Worm (Caenorhabditis elegans) whole organism, early embryonic: ENCODE results near the gene Y45F3A.4.

ENCODE experiments used
- F13C5.2 ChIP-seq: sonication (generic microtip); optimal IDR thresholded peaks from 2 replicates; lab custom pipeline; 2017; ENCODE audit warnings: mild to moderate bottlenecking, missing genetic modification characterization, inconsistent platforms, missing compliant biosample characterization
- aly-1 ChIP-seq: sonication (generic microtip); optimal IDR thresholded peaks from 2 replicates; lab custom pipeline; 2016; ENCODE audit warnings: missing genetic modification characterization, missing compliant biosample characterization
- ama-1 ChIP-seq: fragments of 150-350 bp; optimal IDR thresholded peaks from 2 replicates; lab custom pipeline; 2014
- ceh-13 ChIP-seq: fragments of 200-800 bp; sonication (Bioruptor generic); optimal IDR thresholded peaks from 2 replicates; lab custom pipeline; 2018; ENCODE audit warnings: mild to moderate bottlenecking, missing genetic modification characterization, missing compliant biosample characterization
- ceh-36 ChIP-seq: sonication (generic microtip); optimal IDR thresholded peaks from 2 replicates; lab custom pipeline; 2016; ENCODE audit warnings: missing genetic modification characterization, inconsistent platforms, missing compliant biosample characterization
- ets-7 ChIP-seq: sonication (generic microtip); optimal IDR thresholded peaks from 2 replicates; lab custom pipeline; 2016; ENCODE audit warnings: missing genotype, missing genetic modification characterization, missing compliant biosample characterization
- flt-1 ChIP-seq: fragments of 200-800 bp; sonication (Bioruptor generic); IDR thresholded peaks from 2 replicates; pipeline ENCODE4 v1.3.6; 2022; ENCODE audit warnings: missing genetic modification characterization, missing compliant biosample characterization
- hmg-4 ChIP-seq: fragments of 200-800 bp; sonication (Bioruptor generic); optimal IDR thresholded peaks from 2 replicates; lab custom pipeline; 2018; ENCODE audit warnings: mild to moderate bottlenecking, missing genetic modification characterization, missing compliant biosample characterization
- pes-1 ChIP-seq: fragments of 200-800 bp; sonication (Bioruptor generic); IDR thresholded peaks from 2 replicates; pipeline ENCODE4 v1.3.6; 2022; ENCODE audit warnings: missing genetic modification reagents, missing genetic modification characterization, missing compliant biosample characterization
- sea-1 ChIP-seq: fragments of 200-800 bp; sonication (Bioruptor generic); conservative IDR thresholded peaks from 2 replicates; pipeline ENCODE4 v1.3.6; 2022; ENCODE audit warnings: missing genetic modification characterization, missing compliant biosample characterization
- tbx-11 ChIP-seq: fragments of 200-800 bp; sonication (Bioruptor generic); IDR thresholded peaks from 2 replicates; pipeline ENCODE4 v1.3.6; 2022; ENCODE audit warnings: missing genetic modification characterization, missing compliant biosample characterization
- tbx-37 ChIP-seq: fragments of 200-800 bp; sonication (Bioruptor generic); conservative IDR thresholded peaks from 2 replicates; pipeline ENCODE4 v1.3.6; 2022; ENCODE audit warnings: missing genetic modification reagents, missing genetic modification characterization, missing compliant biosample characterization
- tra-4 ChIP-seq: sonication (generic microtip); optimal IDR thresholded peaks from 2 replicates; lab custom pipeline; 2017; ENCODE audit warnings: missing genetic modification characterization, missing compliant biosample characterization

DNA sequence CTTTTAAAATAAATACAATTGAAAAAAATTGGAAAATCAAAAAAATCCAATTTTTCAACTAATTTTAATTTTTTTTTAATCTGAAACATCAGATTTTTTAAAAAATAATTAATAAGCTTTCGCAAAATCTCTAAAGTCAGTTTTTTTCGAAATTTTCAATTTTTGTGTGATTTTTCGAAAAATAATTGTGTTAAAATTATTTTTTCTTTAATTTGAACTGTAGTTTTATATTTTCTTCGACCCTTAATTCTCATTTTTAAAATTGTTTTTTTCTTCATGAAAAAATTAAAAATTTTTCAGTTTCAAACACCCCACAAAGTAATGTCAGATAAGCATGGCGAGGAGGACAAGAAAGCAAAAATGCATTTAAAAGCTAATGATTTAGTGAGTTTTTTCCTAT lies 29.8 kb upstream of the Y45F3A.4 start, which contains the start of gene rabx-5:
- no peak for TF ChIP-seq ama-1 (lab: Kevin White, UChicago)
- no peak for TF ChIP-seq tbx-11 (GFP tag; lab: Robert Waterston, UW)
- TF ChIP-seq hmg-4 (GFP tag; lab: Kevin White, UChicago) = no peak
- no peak for TF ChIP-seq ceh-36 (tag; lab: Kevin White, UChicago)
- no peak for TF ChIP-seq tbx-37 (GFP tag; lab: Robert Waterston, UW)
- TF ChIP-seq sea-1 (GFP tag; lab: Robert Waterston, UW) = no peak
- TF ChIP-seq F13C5.2 (tag; lab: Kevin White, UChicago) = no peak
- no peak for TF ChIP-seq tra-4
- no peak for TF ChIP-seq ets-7 (tag; lab: Kevin White, UChicago)
- TF ChIP-seq ceh-13 (GFP tag; lab: Kevin White, UChicago) = no peak
- no peak for TF ChIP-seq flt-1 (GFP tag; lab: Robert Waterston, UW)
- no peak for TF ChIP-seq pes-1
- no peak for TF ChIP-seq aly-1
